Worm (Caenorhabditis elegans) whole organism, mixed stage, embryonic: Measurements from ENCODE around the gene sfa-1.

ENCODE experiments used
- blmp-1 ChIP-seq: fragments of 150-350 bp; optimal IDR thresholded peaks from 2 replicates; lab custom pipeline; 2014; ENCODE audit warnings: missing biosample characterization, missing genetic modification characterization
- elt-1 ChIP-seq: sonication (generic microtip); optimal IDR thresholded peaks from 2 replicates; lab custom pipeline; 2017; ENCODE audit warnings: missing genetic modification characterization, mild to moderate bottlenecking, missing compliant biosample characterization, antibody characterized with exemption, moderate library complexity, borderline replicate concordance; ENCODE audit not compliant: insufficient read depth
- flh-1 ChIP-seq: fragments of 200-800 bp; sonication (Bioruptor generic); optimal IDR thresholded peaks from 2 replicates; lab custom pipeline; 2018; ENCODE audit warnings: mild to moderate bottlenecking, missing genetic modification characterization, moderate library complexity, missing compliant biosample characterization
- lsy-2 ChIP-seq: fragments of 150-350 bp; optimal IDR thresholded peaks from 2 replicates; lab custom pipeline; 2014; ENCODE audit warnings: missing biosample characterization, missing genetic modification characterization
- nhr-76 ChIP-seq: sonication (generic microtip); optimal IDR thresholded peaks from 2 replicates; lab custom pipeline; 2017; ENCODE audit warnings: missing biosample characterization, missing genetic modification characterization
- snpc-4 ChIP-seq: fragments of 150-350 bp; optimal IDR thresholded peaks from 2 replicates; lab custom pipeline; 2014; ENCODE audit warnings: missing biosample characterization, missing genetic modification characterization
- unc-39 ChIP-seq: fragments of 150-350 bp; optimal IDR thresholded peaks from 2 replicates; lab custom pipeline; 2014; ENCODE audit warnings: missing biosample characterization, missing genetic modification characterization

DNA sequence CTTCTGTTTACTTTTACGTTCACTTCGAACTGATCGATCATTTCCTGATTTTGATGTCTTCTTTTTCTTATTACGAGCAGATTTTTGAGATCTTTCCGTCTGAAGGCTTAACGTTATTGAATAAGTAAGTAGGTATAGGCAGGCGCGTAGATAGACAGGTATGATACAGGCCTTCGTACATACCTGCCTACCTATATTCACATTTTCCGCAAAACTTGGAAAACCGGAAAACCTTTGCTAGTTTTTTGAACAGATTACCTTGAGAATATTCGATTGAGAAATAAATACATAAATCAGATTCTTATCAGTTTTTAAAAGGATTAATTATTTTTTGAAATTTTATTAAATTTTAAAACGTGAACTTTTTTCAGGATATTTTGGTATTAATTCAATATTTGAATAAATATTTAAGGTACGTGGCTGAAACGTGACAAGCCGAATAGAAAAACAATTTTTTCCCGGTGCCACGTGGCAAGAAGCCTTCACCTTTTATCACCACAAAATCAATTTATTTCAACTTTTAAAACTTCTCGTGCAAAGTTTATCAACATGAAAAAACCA, 20.3 kb upstream of the sfa-1 start, which contains the start of the genes Y116A8C.37 and Y116A8C.38:
- TF ChIP-seq blmp-1 (no peak), flh-1 (GFP tag; lab: Kevin White, UChicago) (no peak), lsy-2 (no peak), snpc-4 (tag; lab: Kevin White, UChicago) (no peak), unc-39 (tag; lab: Kevin White, UChicago) (no peak), elt-1 (tag; lab: Kevin White, UChicago) (no peak), nhr-76 (tag; lab: Kevin White, UChicago) (no peak)
